Worm (Caenorhabditis elegans): ENCODE measurements around the gene ZK899.3.
A peak's percentile ranks its signal among the peaks of the same experiment; 100 is the strongest.

ce11 chrX:9465722-9466132 is 12.8 kb downstream of the ZK899.3 start:
- TF ChIP-seq Y105C5A.15 (GFP tag; IDR thresholded peaks at IDR 0.05), result peak; percentile 72
- peak; percentile 98 for TF ChIP-seq nhr-48 (tag; optimal IDR thresholded peaks at IDR 0.05)
- TF ChIP-seq jun-1 (tag; optimal IDR thresholded peaks at IDR 0.05), result peak; percentile 99
- peak; percentile 99 for TF ChIP-seq duxl-1 (tag; optimal IDR thresholded peaks at IDR 0.05; ENCODE audit: poor library complexity)
- peak; percentile 100 for TF ChIP-seq dve-1 (tag; optimal IDR thresholded peaks at IDR 0.05; ENCODE audit: insufficient read depth)
- TF ChIP-seq zag-1 (tag; optimal IDR thresholded peaks at IDR 0.05), result peak; percentile 98
- peak; percentile 97 for TF ChIP-seq pha-4 (GFP tag; IDR thresholded peaks at IDR 0.05)
- peak; percentile 99 for TF ChIP-seq pha-4 (tag; optimal IDR thresholded peaks at IDR 0.05)
- peak; percentile 99 for TF ChIP-seq F37D6.2 (tag; optimal IDR thresholded peaks at IDR 0.05)
- TF ChIP-seq aha-1 (tag), result peak; percentile 100
- peak; percentile 97 for TF ChIP-seq hlh-30 (tag; optimal IDR thresholded peaks at IDR 0.05; ENCODE audit: insufficient read depth)
- TF ChIP-seq nhr-28 (tag; optimal IDR thresholded peaks at IDR 0.05), result peak; percentile 95

Measured in whole organism, L4 larva.